Fruit fly (Drosophila melanogaster) whole organism, embryonic: Measurements from ENCODE around the gene mthl1.
A peak's percentile ranks its signal among the peaks of the same experiment; 100 is the strongest.

ENCODE experiments used
- ATbp ChIP-seq: fragments of 200-800 bp; sonication (Bioruptor generic); optimal IDR thresholded peaks from 2 replicates; lab custom pipeline; 2017; ENCODE audit warnings: missing biosample characterization, mild to moderate bottlenecking, missing genetic modification characterization, missing genetic modification reagents
- Antp ChIP-seq: fragments of 200-800 bp; sonication (Bioruptor generic); optimal IDR thresholded peaks from 3 replicates; lab custom pipeline; 2016; ENCODE audit warnings: missing biosample characterization, missing genetic modification characterization
- Atf-2 ChIP-seq: fragments of 200-800 bp; sonication (Bioruptor generic); optimal IDR thresholded peaks from 2 replicates; lab custom pipeline; 2016; ENCODE audit warnings: missing biosample characterization, missing genetic modification characterization
- Blimp-1 ChIP-seq: fragments of 200-800 bp; sonication (Bioruptor generic); optimal IDR thresholded peaks from 3 replicates; lab custom pipeline; 2018; ENCODE audit warnings: missing biosample characterization, missing genetic modification characterization, mild to moderate bottlenecking, moderate library complexity, missing genetic modification reagents
- Bteb2 ChIP-seq: fragments of 200-800 bp; sonication (Bioruptor generic); optimal IDR thresholded peaks from 2 replicates; lab custom pipeline; 2016; ENCODE audit warnings: missing biosample characterization, missing genetic modification characterization
- CG10431 ChIP-seq: fragments of 200-800 bp; sonication (Bioruptor generic); optimal IDR thresholded peaks from 3 replicates; lab custom pipeline; 2018; ENCODE audit warnings: missing biosample characterization, mild to moderate bottlenecking, missing genetic modification characterization
- CG11723 ChIP-seq: fragments of 200-800 bp; sonication (Bioruptor generic); optimal IDR thresholded peaks from 2 replicates; lab custom pipeline; 2017; ENCODE audit warnings: missing biosample characterization, mild to moderate bottlenecking, missing genetic modification characterization
- CG1233 ChIP-seq: fragments of 200-800 bp; sonication (Bioruptor generic); optimal IDR thresholded peaks from 4 replicates; lab custom pipeline; 2018; ENCODE audit warnings: missing biosample characterization, mild to moderate bottlenecking, missing genetic modification characterization
- CG14050 ChIP-seq: fragments of 200-800 bp; sonication (Bioruptor generic); IDR thresholded peaks from 3 replicates; pipeline ENCODE4 v1.3.6; 2022; ENCODE audit warnings: missing biosample characterization, missing genetic modification characterization
- CG14441 ChIP-seq: fragments of 200-800 bp; sonication (Bioruptor generic); IDR thresholded peaks from 2 replicates; pipeline ENCODE4 v1.3.6; 2022; ENCODE audit warnings: missing biosample characterization, missing genetic modification characterization
- CG2875 ChIP-seq: fragments of 200-800 bp; sonication (Bioruptor generic); optimal IDR thresholded peaks from 2 replicates; lab custom pipeline; 2017; ENCODE audit warnings: missing biosample characterization, mild to moderate bottlenecking, missing genetic modification characterization, missing genetic modification reagents
- CG3847 ChIP-seq: fragments of 200-800 bp; sonication (Bioruptor generic); IDR thresholded peaks from 2 replicates; pipeline ENCODE4 v1.3.6; 2022; ENCODE audit warnings: missing biosample characterization, missing genetic modification characterization
- CG4404 ChIP-seq: fragments of 200-800 bp; sonication (Bioruptor generic); IDR thresholded peaks from 2 replicates; pipeline ENCODE4 v1.3.6; 2022; ENCODE audit warnings: missing biosample characterization, missing genetic modification characterization
- CG6654 ChIP-seq: fragments of 200-800 bp; sonication (Bioruptor generic); optimal IDR thresholded peaks from 2 replicates; lab custom pipeline; 2017; ENCODE audit warnings: missing biosample characterization, mild to moderate bottlenecking, missing genetic modification characterization
- CG6689 ChIP-seq: fragments of 200-800 bp; sonication (Bioruptor generic); IDR thresholded peaks from 2 replicates; pipeline ENCODE4 v1.3.6; 2022; ENCODE audit warnings: missing biosample characterization, missing genetic modification characterization
- CG8944 ChIP-seq: fragments of 200-800 bp; sonication (Bioruptor generic); optimal IDR thresholded peaks from 3 replicates; lab custom pipeline; 2016; ENCODE audit warnings: missing biosample characterization, missing genetic modification characterization
- CG9215 ChIP-seq: fragments of 200-800 bp; sonication (Bioruptor generic); IDR thresholded peaks from 2 replicates; pipeline ENCODE4 v1.3.6; 2022; ENCODE audit warnings: missing biosample characterization, missing genetic modification characterization
- CHES-1-like ChIP-seq: fragments of 200-800 bp; sonication (Bioruptor generic); optimal IDR thresholded peaks from 2 replicates; lab custom pipeline; 2016; ENCODE audit warnings: missing biosample characterization, missing genetic modification characterization
- Dip2 ChIP-seq: fragments of 200-800 bp; sonication (Bioruptor generic); IDR thresholded peaks from 2 replicates; pipeline ENCODE4 v1.3.6; 2022; ENCODE audit warnings: missing biosample characterization, missing genetic modification characterization
- Ets65A ChIP-seq: fragments of 200-800 bp; sonication (Bioruptor generic); peaks from one replicate; lab custom pipeline; 2016; ENCODE audit warnings: missing biosample characterization, missing genetic modification characterization
- GATAe ChIP-seq: fragments of 200-800 bp; sonication (Bioruptor generic); conservative IDR thresholded peaks from 2 replicates; pipeline ENCODE4 v1.3.6; 2022; ENCODE audit warnings: missing biosample characterization, missing genetic modification characterization
- Jarid2 ChIP-seq: fragments of 200-800 bp; sonication (Bioruptor generic); optimal IDR thresholded peaks from 3 replicates; lab custom pipeline; 2017; ENCODE audit warnings: mild to moderate bottlenecking, missing biosample characterization, missing genetic modification reagents, missing genetic modification characterization
- NC2β ChIP-seq: fragments of 200-800 bp; sonication (Bioruptor generic); optimal IDR thresholded peaks from 2 replicates; lab custom pipeline; 2016; ENCODE audit warnings: missing biosample characterization, missing genetic modification characterization
- NfI ChIP-seq: fragments of 200-800 bp; sonication (Bioruptor generic); optimal IDR thresholded peaks from 3 replicates; lab custom pipeline; 2018; ENCODE audit warnings: missing biosample characterization, mild to moderate bottlenecking, missing genetic modification characterization, moderate library complexity
- Opbp ChIP-seq: fragments of 200-800 bp; sonication (Bioruptor generic); IDR thresholded peaks from 3 replicates; pipeline ENCODE4 v1.3.6; 2022; ENCODE audit warnings: missing biosample characterization, missing genetic modification characterization; ENCODE audit not compliant: partially characterized antibody
- Sry-β ChIP-seq: fragments of 200-800 bp; sonication (Bioruptor generic); optimal IDR thresholded peaks from 2 replicates; lab custom pipeline; 2018; ENCODE audit warnings: missing biosample characterization, mild to moderate bottlenecking, missing genetic modification characterization, moderate library complexity
- Usf ChIP-seq: fragments of 200-800 bp; sonication (Bioruptor generic); optimal IDR thresholded peaks from 2 replicates; lab custom pipeline; 2017; ENCODE audit warnings: missing genotype, missing biosample characterization, missing genetic modification characterization
- ac ChIP-seq: fragments of 200-800 bp; sonication (Bioruptor generic); optimal IDR thresholded peaks from 3 replicates; lab custom pipeline; 2017; ENCODE audit warnings: missing biosample characterization, mild to moderate bottlenecking, missing genetic modification characterization
- ap ChIP-seq: fragments of 200-800 bp; sonication (Bioruptor generic); IDR thresholded peaks from 2 replicates; pipeline ENCODE4 v1.3.6; 2022; ENCODE audit warnings: missing biosample characterization, missing genetic modification characterization
- bcd ChIP-seq: fragments of 200-800 bp; sonication (Bioruptor generic); optimal IDR thresholded peaks from 2 replicates; lab custom pipeline; 2017; ENCODE audit warnings: missing biosample characterization, mild to moderate bottlenecking, missing genetic modification characterization
- fd3F ChIP-seq: fragments of 200-800 bp; sonication (Bioruptor generic); optimal IDR thresholded peaks from 2 replicates; lab custom pipeline; 2018; ENCODE audit warnings: missing biosample characterization, mild to moderate bottlenecking, missing genetic modification characterization, moderate library complexity
- gem ChIP-seq: fragments of 200-800 bp; sonication (Bioruptor generic); optimal IDR thresholded peaks from 2 replicates; lab custom pipeline; 2019; ENCODE audit warnings: missing biosample characterization, mild to moderate bottlenecking, missing genetic modification characterization, moderate library complexity
- gsb ChIP-seq: fragments of 200-800 bp; sonication (Bioruptor generic); IDR thresholded peaks from 2 replicates; pipeline ENCODE4 v1.3.6; 2022; ENCODE audit warnings: missing biosample characterization, missing genetic modification characterization
- kni ChIP-seq: fragments of 200-800 bp; sonication (Bioruptor generic); optimal IDR thresholded peaks from 3 replicates; lab custom pipeline; 2017; ENCODE audit warnings: mild to moderate bottlenecking, missing biosample characterization, missing genetic modification reagents, missing genetic modification characterization
- prd ChIP-seq, 3 experiments: fragments of >200 bp in 2 of 3; fragments of 200-800 bp in 1 of 3; sonication (Bioruptor generic) in 1 of 3; optimal IDR thresholded peaks in 2 of 3; IDR thresholded peaks in 1 of 3; 2 replicates in 2 of 3; 3 replicates in 1 of 3; pipeline versions ENCODE4 v1.3.6 to Lab custom; 2017 to 2022; ENCODE audit warnings: missing biosample characterization in 1 of 3, missing genetic modification characterization in 1 of 3
- seq ChIP-seq: fragments of 200-800 bp; sonication (Bioruptor generic); IDR thresholded peaks from 2 replicates; pipeline ENCODE4 v1.3.6; 2022; ENCODE audit warnings: missing biosample characterization, missing genetic modification characterization
- sqz ChIP-seq: fragments of 200-800 bp; sonication (Bioruptor generic); optimal IDR thresholded peaks from 3 replicates; lab custom pipeline; 2018; ENCODE audit warnings: missing biosample characterization, mild to moderate bottlenecking, missing genetic modification characterization
- tll ChIP-seq, 2 experiments: fragments of 200-800 bp in 1 of 2; fragments of >200 bp in 1 of 2; sonication (Bioruptor generic) in 1 of 2; optimal IDR thresholded peaks; 2 replicates each; lab custom pipeline; 2017 to 2019; ENCODE audit warnings: missing biosample characterization in 2 of 2, missing genetic modification characterization in 2 of 2, mild to moderate bottlenecking in 1 of 2, moderate library complexity in 1 of 2
- tx ChIP-seq: fragments of 200-800 bp; sonication (Bioruptor generic); optimal IDR thresholded peaks from 2 replicates; lab custom pipeline; 2016; ENCODE audit warnings: missing biosample characterization, missing genetic modification characterization
- wek ChIP-seq: fragments of 200-800 bp; sonication (Bioruptor generic); optimal IDR thresholded peaks from 3 replicates; lab custom pipeline; 2018; ENCODE audit warnings: missing biosample characterization, mild to moderate bottlenecking, missing genetic modification characterization, moderate library complexity

The mthl1 gene

DNA sequence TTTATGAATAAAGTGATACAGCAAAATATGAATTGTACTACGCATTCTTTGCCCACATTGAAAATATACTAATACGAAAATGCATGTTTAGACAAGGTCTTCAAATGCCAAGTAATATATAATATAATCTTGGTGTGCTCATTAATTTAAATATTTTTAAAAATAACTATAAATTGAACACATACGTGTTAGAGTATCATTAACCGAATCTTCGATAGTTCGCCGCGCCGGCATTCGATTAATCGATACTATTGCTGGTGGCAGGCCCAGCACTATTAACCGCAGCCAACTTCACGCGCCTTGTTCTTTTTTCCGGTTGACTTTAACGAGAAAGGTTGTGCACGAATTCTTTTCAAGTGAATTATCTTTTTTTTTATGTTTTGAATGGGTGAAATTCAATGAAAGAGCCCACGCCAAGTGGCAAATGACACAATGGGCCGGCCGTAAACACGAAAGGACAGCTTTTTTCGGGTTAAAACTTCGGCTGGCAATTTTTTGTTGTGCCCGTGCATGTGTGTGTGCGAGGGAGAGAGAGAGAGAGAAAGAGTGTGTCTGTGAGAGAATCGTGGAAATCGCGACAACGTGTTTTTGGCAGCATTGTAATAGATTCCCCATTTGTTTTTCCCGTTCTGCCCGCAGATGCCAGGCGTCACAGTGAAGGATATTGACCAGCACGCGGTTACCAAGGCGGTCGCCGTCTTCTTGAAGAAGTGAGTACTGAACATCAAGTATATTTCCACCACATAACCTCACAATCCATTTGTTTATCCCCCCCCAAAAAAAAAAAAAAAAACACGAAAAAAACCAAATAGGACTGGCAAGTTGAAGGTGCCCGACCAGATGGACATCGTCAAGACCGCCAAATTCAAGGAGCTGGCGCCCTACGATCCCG lies 2.9 kb upstream of the mthl1 start, which contains the start of gene RpS19a (continued):
- TF ChIP-seq fd3F (peak; percentile 47), NfI (GFP tag; lab: Kevin White, UChicago) (peak; percentile 92), CG10431 (GFP tag; lab: Kevin White, UChicago) (peak; percentile 80), CG11723 (GFP tag; lab: Kevin White, UChicago) (peak; percentile 68), CG1233 (GFP tag; lab: Kevin White, UChicago) (peak; percentile 93), Sry-β (GFP tag; lab: Kevin White, UChicago) (peak; percentile 44), CG14050 (peak; percentile 49; the same call in 2 of the 3 replicates), wek (peak; percentile 89), CG4404 (no peak), NC2β (GFP tag; lab: Kevin White, UChicago) (peak; percentile 87), Opbp (GFP tag; lab: Robert Waterston, UW) (peak; percentile 99), Dip2 (GFP tag; lab: Robert Waterston, UW) (no peak), Atf-2 (peak; percentile 36), tx (GFP tag; lab: Kevin White, UChicago) (no peak), Antp (GFP tag; lab: Kevin White, UChicago) (no peak), CG6689 (GFP tag; lab: Robert Waterston, UW) (peak; percentile 59), ap (GFP tag; lab: Robert Waterston, UW) (peak; percentile 66), tll (GFP tag; optimal IDR thresholded peaks at IDR 0.05; lab: Kevin White, UChicago) (peak in 1 of 2 experiments; percentile 85), prd (optimal IDR thresholded peaks at IDR 0.05; lab: Kevin White, UChicago) (no peak), prd (GFP tag; IDR thresholded peaks at IDR 0.05; lab: Robert Waterston, UW) (peak; percentile 47; the same call in 2 of the 3 replicates), CG3847 (GFP tag; lab: Robert Waterston, UW) (peak; percentile 59), bcd (GFP tag; lab: Kevin White, UChicago) (peak; percentile 82), CG8944 (GFP tag; lab: Kevin White, UChicago) (no peak), GATAe (GFP tag; lab: Robert Waterston, UW) (no peak; the same call in 1 of the 2 replicates), CG6654 (GFP tag; lab: Kevin White, UChicago) (peak; percentile 55), Ets65A (GFP tag; lab: Kevin White, UChicago) (peak; percentile 53), Blimp-1 (GFP tag; lab: Kevin White, UChicago) (peak; percentile 24), Bteb2 (GFP tag; lab: Kevin White, UChicago) (peak; percentile 36), gem (tag; lab: Kevin White, UChicago) (peak; percentile 58), CG14441 (peak; percentile 39; the same call in 1 of the 2 replicates), Usf (peak; percentile 48), CHES-1-like (GFP tag; lab: Kevin White, UChicago) (no peak), gsb (GFP tag; lab: Robert Waterston, UW) (0 out of 2 replicates have a peak, but pooled peaks have one; percentile 48), seq (peak; percentile 53; the same call in 1 of the 2 replicates), CG2875 (GFP tag; lab: Kevin White, UChicago) (peak; percentile 78)

DNA sequence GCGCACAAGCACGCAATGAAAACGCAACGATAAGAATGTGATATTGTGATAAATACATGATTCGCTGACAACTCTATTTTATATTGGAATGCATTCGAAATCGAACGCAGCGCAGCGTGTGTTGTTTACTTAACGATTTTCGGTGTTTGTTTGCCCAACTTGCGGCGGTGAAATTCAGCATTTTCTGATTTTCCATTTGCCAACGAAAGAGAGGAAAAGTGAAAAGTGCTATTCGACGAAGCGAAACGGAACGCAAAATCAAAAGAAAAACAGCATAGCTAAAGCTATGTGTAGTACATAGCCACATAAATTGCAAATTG lies 293 bp downstream of the mthl1 start:
- peak; percentile 59 for TF ChIP-seq kni (GFP tag; lab: Kevin White, UChicago)
- peak; percentile 1 for TF ChIP-seq ac (GFP tag; lab: Kevin White, UChicago)
- peak; percentile 61 for TF ChIP-seq Jarid2 (GFP tag; lab: Kevin White, UChicago)
- TF ChIP-seq CG9215 (GFP tag; lab: Robert Waterston, UW): no peak
- peak; percentile 6 for TF ChIP-seq sqz (GFP tag; lab: Kevin White, UChicago)
- peak; percentile 27 for TF ChIP-seq ATbp (GFP tag; lab: Kevin White, UChicago)
- TF ChIP-seq Blimp-1 (GFP tag; lab: Kevin White, UChicago): peak; percentile 33
- TF ChIP-seq CG3847 (GFP tag; lab: Robert Waterston, UW): no peak
